Fruit fly (Drosophila melanogaster) whole organism, embryonic: ENCODE data around the gene DopEcR.
A peak's percentile ranks its signal among the peaks of the same experiment; 100 is the strongest.

ENCODE experiments used
- Aef1 ChIP-seq: fragments of 200-800 bp; sonication (Bioruptor generic); IDR thresholded peaks from 3 replicates; pipeline ENCODE4 v1.3.6; 2022; ENCODE audit warnings: missing biosample characterization, missing genetic modification characterization
- Antp ChIP-seq: fragments of 200-800 bp; sonication (Bioruptor generic); optimal IDR thresholded peaks from 3 replicates; lab custom pipeline; 2016; ENCODE audit warnings: missing biosample characterization, missing genetic modification characterization
- Awh ChIP-seq: fragments of 200-800 bp; sonication (Bioruptor generic); IDR thresholded peaks from 2 replicates; pipeline ENCODE4, ENCODE4 v1.3.6; 2022; ENCODE audit warnings: missing biosample characterization, missing genetic modification characterization
- Blimp-1 ChIP-seq: fragments of 200-800 bp; sonication (Bioruptor generic); optimal IDR thresholded peaks from 3 replicates; lab custom pipeline; 2018; ENCODE audit warnings: missing biosample characterization, missing genetic modification characterization, mild to moderate bottlenecking, moderate library complexity, missing genetic modification reagents
- BtbVII ChIP-seq: fragments of 200-800 bp; sonication (Bioruptor generic); optimal IDR thresholded peaks from 3 replicates; lab custom pipeline; 2017; ENCODE audit warnings: missing biosample characterization, mild to moderate bottlenecking, missing genetic modification characterization
- CG10431 ChIP-seq: fragments of 200-800 bp; sonication (Bioruptor generic); optimal IDR thresholded peaks from 3 replicates; lab custom pipeline; 2018; ENCODE audit warnings: missing biosample characterization, mild to moderate bottlenecking, missing genetic modification characterization
- CG10543 ChIP-seq: fragments of 200-800 bp; sonication (Bioruptor generic); optimal IDR thresholded peaks from 3 replicates; lab custom pipeline; 2017; ENCODE audit warnings: missing biosample characterization, mild to moderate bottlenecking, missing genetic modification characterization, moderate library complexity
- CG10654 ChIP-seq: fragments of 200-800 bp; sonication (Bioruptor generic); optimal IDR thresholded peaks from 2 replicates; lab custom pipeline; 2016; ENCODE audit warnings: missing biosample characterization, missing genetic modification characterization
- CG11695 ChIP-seq: fragments of 200-800 bp; sonication (Bioruptor generic); IDR thresholded peaks from 3 replicates; pipeline ENCODE4 v1.3.6; 2022; ENCODE audit warnings: missing biosample characterization, missing genetic modification characterization
- CG14441 ChIP-seq: fragments of 200-800 bp; sonication (Bioruptor generic); IDR thresholded peaks from 2 replicates; pipeline ENCODE4 v1.3.6; 2022; ENCODE audit warnings: missing biosample characterization, missing genetic modification characterization
- CG17568 ChIP-seq: fragments of 200-800 bp; sonication (Bioruptor generic); optimal IDR thresholded peaks from 2 replicates; lab custom pipeline; 2018; ENCODE audit warnings: missing biosample characterization, mild to moderate bottlenecking, missing genetic modification characterization, moderate library complexity
- CG2129 ChIP-seq: fragments of 200-800 bp; sonication (Bioruptor generic); IDR thresholded peaks from 2 replicates; pipeline ENCODE4 v1.3.6; 2022; ENCODE audit warnings: missing biosample characterization, missing genetic modification characterization; ENCODE audit not compliant: partially characterized antibody
- CG2199 ChIP-seq: fragments of 200-800 bp; sonication (Bioruptor generic); IDR thresholded peaks from 3 replicates; pipeline ENCODE4 v1.3.6; 2022; ENCODE audit warnings: missing biosample characterization, missing genetic modification characterization
- CG31365 ChIP-seq: fragments of 200-800 bp; sonication (Bioruptor generic); optimal IDR thresholded peaks from 2 replicates; lab custom pipeline; 2018; ENCODE audit warnings: missing biosample characterization, mild to moderate bottlenecking, missing genetic modification characterization
- CG34376 ChIP-seq: fragments of 200-800 bp; sonication (Bioruptor generic); optimal IDR thresholded peaks from 2 replicates; lab custom pipeline; 2018; ENCODE audit warnings: missing biosample characterization, mild to moderate bottlenecking, missing genetic modification characterization
- CG4424 ChIP-seq: fragments of 200-800 bp; sonication (Bioruptor generic); optimal IDR thresholded peaks from 3 replicates; lab custom pipeline; 2016; ENCODE audit warnings: missing biosample characterization, missing genetic modification characterization
- CG8388 ChIP-seq: fragments of 200-800 bp; sonication (Bioruptor generic); optimal IDR thresholded peaks from 2 replicates; lab custom pipeline; 2019; ENCODE audit warnings: missing biosample characterization, mild to moderate bottlenecking, missing genetic modification characterization, moderate library complexity
- Doc3 ChIP-seq: fragments of 200-800 bp; sonication (Bioruptor generic); IDR thresholded peaks from 3 replicates; pipeline ENCODE4 v1.3.6; 2022; ENCODE audit warnings: missing biosample characterization, missing genetic modification characterization; ENCODE audit not compliant: partially characterized antibody
- GATAe ChIP-seq: fragments of 200-800 bp; sonication (Bioruptor generic); conservative IDR thresholded peaks from 2 replicates; pipeline ENCODE4 v1.3.6; 2022; ENCODE audit warnings: missing biosample characterization, missing genetic modification characterization
- HLH54F ChIP-seq: fragments of 200-800 bp; sonication (Bioruptor generic); optimal IDR thresholded peaks from 3 replicates; lab custom pipeline; 2016; ENCODE audit warnings: missing biosample characterization, missing genetic modification characterization
- NfI ChIP-seq: fragments of 200-800 bp; sonication (Bioruptor generic); optimal IDR thresholded peaks from 3 replicates; lab custom pipeline; 2018; ENCODE audit warnings: missing biosample characterization, mild to moderate bottlenecking, missing genetic modification characterization, moderate library complexity
- Oli ChIP-seq: fragments of 200-800 bp; sonication (Bioruptor generic); optimal IDR thresholded peaks from 2 replicates; lab custom pipeline; 2018; ENCODE audit warnings: missing biosample characterization, mild to moderate bottlenecking, missing genetic modification characterization, moderate library complexity
- Side ChIP-seq: fragments of 200-800 bp; sonication (Bioruptor generic); optimal IDR thresholded peaks from 2 replicates; lab custom pipeline; 2016; ENCODE audit warnings: missing biosample characterization, missing genetic modification characterization
- Sox102F ChIP-seq: fragments of 200-800 bp; sonication (Bioruptor generic); optimal IDR thresholded peaks from 2 replicates; lab custom pipeline; 2018; ENCODE audit warnings: missing biosample characterization, mild to moderate bottlenecking, missing genetic modification characterization, moderate library complexity
- Vsx1 ChIP-seq: fragments of 200-800 bp; sonication (Bioruptor generic); optimal IDR thresholded peaks from 2 replicates; lab custom pipeline; 2017; ENCODE audit warnings: missing biosample characterization, mild to moderate bottlenecking, missing genetic modification characterization, missing genetic modification reagents
- ab ChIP-seq: fragments of 200-800 bp; sonication (Bioruptor generic); optimal IDR thresholded peaks from 2 replicates; lab custom pipeline; 2016; ENCODE audit warnings: missing biosample characterization, missing genetic modification characterization
- bowl ChIP-seq: fragments of 200-800 bp; sonication (Bioruptor generic); IDR thresholded peaks from 2 replicates; pipeline ENCODE4 v1.3.6; 2022; ENCODE audit warnings: missing biosample characterization, missing genetic modification characterization
- br ChIP-seq: fragments of >200 bp; optimal IDR thresholded peaks from 2 replicates; lab custom pipeline; 2017
- bsh ChIP-seq, 2 experiments: fragments of 200-800 bp; sonication (Bioruptor generic); optimal IDR thresholded peaks; 2 replicates each; lab custom pipeline; 2017 to 2018; ENCODE audit warnings: mild to moderate bottlenecking in 2 of 2, missing biosample characterization in 2 of 2, missing genetic modification characterization in 2 of 2, moderate library complexity in 1 of 2
- btn ChIP-seq: fragments of 200-800 bp; sonication (Bioruptor generic); optimal IDR thresholded peaks from 2 replicates; lab custom pipeline; 2016; ENCODE audit warnings: missing biosample characterization, missing genetic modification characterization
- crol ChIP-seq: fragments of 200-800 bp; sonication (Bioruptor generic); IDR thresholded peaks from 2 replicates; pipeline ENCODE4 v1.3.6; 2022; ENCODE audit warnings: missing biosample characterization, missing genetic modification characterization
- cwo ChIP-seq: fragments of 200-800 bp; sonication (Bioruptor generic); optimal IDR thresholded peaks from 3 replicates; lab custom pipeline; 2017; ENCODE audit warnings: missing biosample characterization, missing genetic modification characterization, mild to moderate bottlenecking, moderate library complexity, missing genetic modification reagents
- da ChIP-seq: fragments of 200-800 bp; sonication (Bioruptor generic); optimal IDR thresholded peaks from 2 replicates; lab custom pipeline; 2016; ENCODE audit warnings: missing biosample characterization, missing genetic modification characterization
- gcm ChIP-seq: fragments of 200-800 bp; sonication (Bioruptor generic); optimal IDR thresholded peaks from 2 replicates; lab custom pipeline; 2019; ENCODE audit warnings: missing biosample characterization, mild to moderate bottlenecking, missing genetic modification characterization, moderate library complexity
- gfzf ChIP-seq: fragments of 200-800 bp; sonication (Bioruptor generic); optimal IDR thresholded peaks from 2 replicates; lab custom pipeline; 2016; ENCODE audit warnings: missing biosample characterization, mild to moderate bottlenecking, missing genetic modification characterization, moderate library complexity
- hkb ChIP-seq, 2 experiments: fragments of 200-800 bp in 1 of 2; fragments of >200 bp in 1 of 2; sonication (Bioruptor generic) in 1 of 2; IDR thresholded peaks in 1 of 2; optimal IDR thresholded peaks in 1 of 2; 2 replicates each; pipeline versions ENCODE4 v1.3.6 to Lab custom; 2017 to 2022; ENCODE audit warnings: missing biosample characterization in 1 of 2, missing genetic modification characterization in 1 of 2
- ind ChIP-seq: fragments of 200-800 bp; sonication (Bioruptor generic); optimal IDR thresholded peaks from 3 replicates; lab custom pipeline; 2016; ENCODE audit warnings: missing biosample characterization, missing genetic modification characterization
- jing ChIP-seq: fragments of 200-800 bp; sonication (Bioruptor generic); optimal IDR thresholded peaks from 2 replicates; lab custom pipeline; 2018; ENCODE audit warnings: missing biosample characterization, mild to moderate bottlenecking, missing genetic modification characterization
- lov ChIP-seq, 2 experiments: fragments of 200-800 bp in 1 of 2; fragments of >200 bp in 1 of 2; sonication (Bioruptor generic) in 1 of 2; IDR thresholded peaks in 1 of 2; optimal IDR thresholded peaks in 1 of 2; 2 replicates in 1 of 2; 3 replicates in 1 of 2; pipeline versions ENCODE4 v1.3.6 to Lab custom; 2017 to 2022; ENCODE audit warnings: missing biosample characterization in 1 of 2, missing genetic modification characterization in 1 of 2
- nom ChIP-seq: fragments of 200-800 bp; sonication (Bioruptor generic); optimal IDR thresholded peaks from 2 replicates; lab custom pipeline; 2017; ENCODE audit warnings: missing biosample characterization, missing genetic modification characterization, mild to moderate bottlenecking, moderate library complexity, missing genetic modification reagents
- phol ChIP-seq: fragments of 200-800 bp; sonication (Bioruptor generic); optimal IDR thresholded peaks from 3 replicates; lab custom pipeline; 2018; ENCODE audit warnings: missing biosample characterization, mild to moderate bottlenecking, missing genetic modification characterization, moderate library complexity
- prd ChIP-seq, 3 experiments: fragments of >200 bp in 2 of 3; fragments of 200-800 bp in 1 of 3; sonication (Bioruptor generic) in 1 of 3; optimal IDR thresholded peaks in 2 of 3; IDR thresholded peaks in 1 of 3; 2 replicates in 2 of 3; 3 replicates in 1 of 3; pipeline versions ENCODE4 v1.3.6 to Lab custom; 2017 to 2022; ENCODE audit warnings: missing biosample characterization in 1 of 3, missing genetic modification characterization in 1 of 3
- seq ChIP-seq: fragments of 200-800 bp; sonication (Bioruptor generic); IDR thresholded peaks from 2 replicates; pipeline ENCODE4 v1.3.6; 2022; ENCODE audit warnings: missing biosample characterization, missing genetic modification characterization
- sqz ChIP-seq: fragments of 200-800 bp; sonication (Bioruptor generic); optimal IDR thresholded peaks from 3 replicates; lab custom pipeline; 2018; ENCODE audit warnings: missing biosample characterization, mild to moderate bottlenecking, missing genetic modification characterization
- stwl ChIP-seq: fragments of 200-800 bp; sonication (Bioruptor generic); optimal IDR thresholded peaks from 3 replicates; lab custom pipeline; 2018; ENCODE audit warnings: missing biosample characterization, mild to moderate bottlenecking, missing genetic modification characterization, moderate library complexity
- tap ChIP-seq: fragments of 200-800 bp; optimal IDR thresholded peaks from 3 replicates; lab custom pipeline; 2019; ENCODE audit warnings: missing biosample characterization, mild to moderate bottlenecking, missing genetic modification characterization, moderate library complexity
- vfl ChIP-seq: fragments of 200-800 bp; sonication (Bioruptor generic); optimal IDR thresholded peaks from 2 replicates; lab custom pipeline; 2016; ENCODE audit warnings: missing biosample characterization, missing genetic modification characterization
- vnd ChIP-seq: fragments of 200-800 bp; sonication (Bioruptor generic); IDR thresholded peaks from 3 replicates; pipeline ENCODE4 v1.3.6; 2022; ENCODE audit warnings: missing biosample characterization, missing genetic modification characterization; ENCODE audit not compliant: partially characterized antibody

DopEcR gene

dm6 chr3L:4412974-4413373 lies 32.8 kb upstream of the DopEcR start (continued):
- 0 out of 3 replicates have a peak, but pooled peaks have one; percentile 10 for TF ChIP-seq Doc3 (GFP tag; lab: Robert Waterston, UW)
- TF ChIP-seq da = no peak
- TF ChIP-seq BtbVII (GFP tag; lab: Kevin White, UChicago) = no peak
- peak; percentile 37 for TF ChIP-seq ind
- TF ChIP-seq hkb (optimal IDR thresholded peaks at IDR 0.05; lab: Kevin White, UChicago) = no peak
- TF ChIP-seq hkb (GFP tag; IDR thresholded peaks at IDR 0.05; lab: Robert Waterston, UW) = peak; percentile 48
- peak; percentile 74 for TF ChIP-seq CG14441 (GFP tag; lab: Robert Waterston, UW)
- TF ChIP-seq Vsx1 (GFP tag; lab: Kevin White, UChicago) = no peak
- TF ChIP-seq Awh (GFP tag; lab: Robert Waterston, UW) = 0 out of 2 replicates have a peak, but pooled peaks have one; percentile 51
- TF ChIP-seq stwl (tag; lab: Kevin White, UChicago) = no peak
- no peak; the same call in 1 of the 2 replicates for TF ChIP-seq bowl
- TF ChIP-seq CG10654 (GFP tag; lab: Kevin White, UChicago) = no peak
- TF ChIP-seq CG2199 = 0 out of 3 replicates have a peak, but pooled peaks have one; percentile 47
- no peak for TF ChIP-seq gcm (GFP tag; lab: Kevin White, UChicago)
- peak; percentile 10 for TF ChIP-seq tap (tag; lab: Kevin White, UChicago)
- TF ChIP-seq jing = peak; percentile 24
- peak; percentile 45 for TF ChIP-seq Oli (tag; lab: Kevin White, UChicago)
- TF ChIP-seq CG10543 = peak; percentile 47
- TF ChIP-seq NfI (GFP tag; lab: Kevin White, UChicago) = peak; percentile 56
- no peak for TF ChIP-seq CG10431 (GFP tag; lab: Kevin White, UChicago)
- peak; percentile 57 for TF ChIP-seq Sox102F (GFP tag; lab: Kevin White, UChicago)
- peak; percentile 15 for TF ChIP-seq CG8388 (GFP tag; lab: Kevin White, UChicago)
- TF ChIP-seq HLH54F (GFP tag; lab: Kevin White, UChicago) = peak; percentile 23
- TF ChIP-seq crol (GFP tag; lab: Robert Waterston, UW) = no peak
- TF ChIP-seq Aef1 (GFP tag; lab: Robert Waterston, UW) = peak; percentile 72
- TF ChIP-seq Antp (GFP tag; lab: Kevin White, UChicago) = peak; percentile 22
- TF ChIP-seq CG11695 (GFP tag; lab: Robert Waterston, UW) = peak; percentile 29; the same call in 2 of the 3 replicates
- TF ChIP-seq bsh (GFP tag; optimal IDR thresholded peaks at IDR 0.05; lab: Kevin White, UChicago) = peak in 1 of 2 experiments; percentile 42
- TF ChIP-seq btn = no peak
- TF ChIP-seq CG34376 (GFP tag; lab: Kevin White, UChicago) = peak; percentile 74
- TF ChIP-seq CG2129 (GFP tag; lab: Robert Waterston, UW) = no peak
- peak; percentile 16 for TF ChIP-seq Side (GFP tag; lab: Kevin White, UChicago)
- TF ChIP-seq lov (optimal IDR thresholded peaks at IDR 0.05; lab: Kevin White, UChicago) = no peak
- TF ChIP-seq lov (GFP tag; IDR thresholded peaks at IDR 0.05; lab: Robert Waterston, UW) = no peak
- TF ChIP-seq br (lab: Kevin White, UChicago) = no peak
- peak; percentile 34 for TF ChIP-seq CG4424 (GFP tag; lab: Kevin White, UChicago)
- TF ChIP-seq vfl (GFP tag; lab: Kevin White, UChicago) = no peak
- no peak for TF ChIP-seq nom (GFP tag; lab: Kevin White, UChicago)
- no peak for TF ChIP-seq Blimp-1 (GFP tag; lab: Kevin White, UChicago)
- TF ChIP-seq seq (GFP tag; lab: Robert Waterston, UW) = peak; percentile 75
- TF ChIP-seq CG17568 = no peak
- TF ChIP-seq prd (optimal IDR thresholded peaks at IDR 0.05; lab: Kevin White, UChicago) = no peak
- TF ChIP-seq prd (GFP tag; IDR thresholded peaks at IDR 0.05; lab: Robert Waterston, UW) = peak; percentile 65
- TF ChIP-seq vnd (GFP tag; lab: Robert Waterston, UW) = no peak
- no peak for TF ChIP-seq GATAe
- TF ChIP-seq CG31365 (tag; lab: Kevin White, UChicago) = no peak
- TF ChIP-seq phol (tag; lab: Kevin White, UChicago) = peak; percentile 14
- no peak for TF ChIP-seq sqz (GFP tag; lab: Kevin White, UChicago)
- TF ChIP-seq cwo (GFP tag; lab: Kevin White, UChicago) = no peak
- no peak for TF ChIP-seq gfzf (GFP tag; lab: Kevin White, UChicago)
- TF ChIP-seq ab (GFP tag; lab: Kevin White, UChicago) = no peak
